Worm (Caenorhabditis elegans) whole organism, late embryonic: ENCODE results near the gene M117.3.

Source experiments
- ceh-9 ChIP-seq: sonication (generic microtip); optimal IDR thresholded peaks from 2 replicates; lab custom pipeline; 2016; ENCODE audit warnings: mild to moderate bottlenecking, missing genetic modification characterization, inconsistent platforms, missing compliant biosample characterization
- dmd-4 ChIP-seq: sonication (generic microtip); optimal IDR thresholded peaks from 2 replicates; lab custom pipeline; 2016; ENCODE audit warnings: borderline replicate concordance, missing genetic modification characterization, missing compliant biosample characterization
- dve-1 ChIP-seq: sonication (generic microtip); optimal IDR thresholded peaks from 2 replicates; lab custom pipeline; 2017; ENCODE audit warnings: antibody characterized with exemption, mild to moderate bottlenecking, missing genetic modification characterization, missing compliant biosample characterization
- pha-4 ChIP-seq: fragments of 150-350 bp; optimal IDR thresholded peaks from 2 replicates; lab custom pipeline; 2018; ENCODE audit warnings: missing biosample characterization, missing genetic modification reagents, missing genetic modification characterization
- zip-5 ChIP-seq: sonication (generic microtip); optimal IDR thresholded peaks from 2 replicates; lab custom pipeline; 2016; ENCODE audit warnings: missing genetic modification characterization, missing compliant biosample characterization

- no peak for TF ChIP-seq dve-1 (tag; lab: Kevin White, UChicago)
- TF ChIP-seq dmd-4 (tag; lab: Kevin White, UChicago): no peak
- no peak for TF ChIP-seq pha-4 (tag; lab: Kevin White, UChicago)
- TF ChIP-seq ceh-9: no peak
- TF ChIP-seq zip-5 (tag; lab: Kevin White, UChicago): no peak
Observed at ce11 chrIV:11782846-11783245, 39.2 kb upstream of the M117.3 start.
